Fruit fly (Drosophila melanogaster) whole organism, pupa: ENCODE data around the gene N.

Experiments
- CG10348 ChIP-seq: fragments of 200-800 bp; sonication (Bioruptor generic); IDR thresholded peaks from 2 replicates; pipeline ENCODE4 v1.3.6; 2022; ENCODE audit warnings: missing biosample characterization, missing genetic modification characterization
- CG12605 ChIP-seq: fragments of 200-800 bp; sonication (Bioruptor generic); IDR thresholded peaks from 2 replicates; pipeline ENCODE4 v1.3.6; 2022; ENCODE audit warnings: missing biosample characterization, missing genetic modification characterization
- CG13204 ChIP-seq: fragments of 200-800 bp; sonication (Bioruptor generic); optimal IDR thresholded peaks from 2 replicates; lab custom pipeline; 2018; ENCODE audit warnings: missing biosample characterization, mild to moderate bottlenecking, missing genetic modification characterization, moderate library complexity
- CG14655 ChIP-seq: fragments of 200-800 bp; sonication (Bioruptor generic); optimal IDR thresholded peaks from 3 replicates; lab custom pipeline; 2017; ENCODE audit warnings: mild to moderate bottlenecking, missing biosample characterization, missing genetic modification reagents, missing genetic modification characterization
- CG15710 ChIP-seq: fragments of 200-800 bp; sonication (Bioruptor generic); optimal IDR thresholded peaks from 2 replicates; lab custom pipeline; 2018; ENCODE audit warnings: missing biosample characterization, mild to moderate bottlenecking, missing genetic modification characterization, moderate library complexity
- CG17806 ChIP-seq: fragments of 200-800 bp; sonication (Bioruptor generic); optimal IDR thresholded peaks from 2 replicates; lab custom pipeline; 2018; ENCODE audit warnings: missing biosample characterization, mild to moderate bottlenecking, missing genetic modification characterization, moderate library complexity
- CG32121 ChIP-seq: fragments of 200-800 bp; sonication (Bioruptor generic); IDR thresholded peaks from 2 replicates; pipeline ENCODE4 v1.3.6; 2022; ENCODE audit warnings: missing biosample characterization, missing genetic modification characterization
- CG34367 ChIP-seq: fragments of 200-800 bp; sonication (Bioruptor generic); optimal IDR thresholded peaks from 2 replicates; lab custom pipeline; 2018; ENCODE audit warnings: missing biosample characterization, mild to moderate bottlenecking, missing genetic modification characterization
- CG4496 ChIP-seq: fragments of 200-800 bp; sonication (Bioruptor generic); IDR thresholded peaks from 3 replicates; pipeline ENCODE4 v1.3.6; 2022; ENCODE audit warnings: missing biosample characterization, missing genetic modification characterization
- CG8159 ChIP-seq: fragments of 200-800 bp; sonication (Bioruptor generic); optimal IDR thresholded peaks from 3 replicates; lab custom pipeline; 2018; ENCODE audit warnings: missing biosample characterization, mild to moderate bottlenecking, missing genetic modification characterization, moderate library complexity
- CG8301 ChIP-seq: fragments of 200-800 bp; sonication (Bioruptor generic); optimal IDR thresholded peaks from 2 replicates; lab custom pipeline; 2018; ENCODE audit warnings: missing biosample characterization, mild to moderate bottlenecking, missing genetic modification characterization
- CG9948 ChIP-seq: fragments of 200-800 bp; sonication (Bioruptor generic); optimal IDR thresholded peaks from 2 replicates; lab custom pipeline; 2018; ENCODE audit warnings: missing biosample characterization, mild to moderate bottlenecking, missing genetic modification characterization, moderate library complexity
- D1 ChIP-seq: fragments of 200-800 bp; sonication (Bioruptor generic); optimal IDR thresholded peaks from 2 replicates; lab custom pipeline; 2018; ENCODE audit warnings: missing biosample characterization, mild to moderate bottlenecking, missing genetic modification characterization, moderate library complexity
- EcR ChIP-seq: fragments of 200-800 bp; sonication (Bioruptor generic); optimal IDR thresholded peaks from 3 replicates; lab custom pipeline; 2019; ENCODE audit warnings: missing biosample characterization, missing genetic modification characterization, mild to moderate bottlenecking, moderate library complexity, missing genetic modification reagents
- Ets98B ChIP-seq: fragments of 200-800 bp; sonication (Bioruptor generic); IDR thresholded peaks from 2 replicates; pipeline ENCODE4 v1.3.6; 2022; ENCODE audit warnings: missing biosample characterization, missing genetic modification characterization
- Pif1A ChIP-seq: fragments of 200-800 bp; sonication (Bioruptor generic); optimal IDR thresholded peaks from 3 replicates; lab custom pipeline; 2016; ENCODE audit warnings: missing biosample characterization, missing genetic modification characterization
- Pif1B ChIP-seq: fragments of 200-800 bp; sonication (Bioruptor generic); optimal IDR thresholded peaks from 3 replicates; lab custom pipeline; 2016; ENCODE audit warnings: missing biosample characterization, missing genetic modification characterization
- Snoo ChIP-seq: fragments of 200-800 bp; sonication (Bioruptor generic); optimal IDR thresholded peaks from 3 replicates; lab custom pipeline; 2017; ENCODE audit warnings: missing biosample characterization, mild to moderate bottlenecking, missing genetic modification characterization, inconsistent platforms
- fd96Ca ChIP-seq: fragments of 200-800 bp; sonication (Bioruptor generic); IDR thresholded peaks from 3 replicates; pipeline ENCODE4 v1.3.6; 2022; ENCODE audit warnings: missing biosample characterization, missing genetic modification characterization
- gl ChIP-seq: fragments of 200-800 bp; sonication (Bioruptor generic); optimal IDR thresholded peaks from 2 replicates; lab custom pipeline; 2018; ENCODE audit warnings: missing biosample characterization, mild to moderate bottlenecking, missing genetic modification characterization
- rn ChIP-seq: fragments of 200-800 bp; sonication (Bioruptor generic); IDR thresholded peaks from 2 replicates; pipeline ENCODE4 v1.3.6; 2022; ENCODE audit warnings: missing biosample characterization, missing genetic modification characterization

N gene

dm6 chrX:3143235-3144030 lies 8.8 kb downstream of the N start:
- TF ChIP-seq rn (GFP tag; lab: Robert Waterston, UW) (no peak), CG4496 (GFP tag; lab: Robert Waterston, UW) (no peak), CG9948 (no peak), CG17806 (tag; lab: Kevin White, UChicago) (no peak), EcR (GFP tag; lab: Kevin White, UChicago) (peak; percentile 16), CG34367 (no peak), Snoo (tag; lab: Kevin White, UChicago) (no peak), Pif1B (GFP tag; lab: Kevin White, UChicago) (no peak), CG15710 (tag; lab: Kevin White, UChicago) (no peak), Ets98B (GFP tag; lab: Robert Waterston, UW) (0 out of 2 replicates have a peak, but pooled peaks have one; percentile 15), CG8159 (tag; lab: Kevin White, UChicago) (no peak), CG10348 (GFP tag; lab: Robert Waterston, UW) (no peak), CG14655 (GFP tag; lab: Kevin White, UChicago) (peak; percentile 10), fd96Ca (GFP tag; lab: Robert Waterston, UW) (no peak), CG8301 (tag; lab: Kevin White, UChicago) (peak; percentile 9), Pif1A (peak; percentile 17), CG32121 (GFP tag; lab: Robert Waterston, UW) (peak; percentile 29; the same call in 1 of the 2 replicates), CG13204 (GFP tag; lab: Kevin White, UChicago) (no peak), gl (tag; lab: Kevin White, UChicago) (no peak), D1 (no peak)
- TF ChIP-seq, all 21 proteins: peak for 6

dm6 chrX:3146995-3147394 lies 12.3 kb downstream of the N start:
- TF ChIP-seq CG13204 (GFP tag; lab: Kevin White, UChicago) (no peak), CG9948 (peak; percentile 5), CG14655 (GFP tag; lab: Kevin White, UChicago) (peak; percentile 41), Snoo (tag; lab: Kevin White, UChicago) (peak; percentile 57), Pif1B (GFP tag; lab: Kevin White, UChicago) (no peak), CG12605 (GFP tag; lab: Robert Waterston, UW) (no peak), CG32121 (GFP tag; lab: Robert Waterston, UW) (peak; percentile 54), fd96Ca (GFP tag; lab: Robert Waterston, UW) (peak; percentile 56; the same call in 2 of the 3 replicates), rn (GFP tag; lab: Robert Waterston, UW) (no peak), CG8301 (tag; lab: Kevin White, UChicago) (peak; percentile 27), CG8159 (tag; lab: Kevin White, UChicago) (peak; percentile 42), EcR (GFP tag; lab: Kevin White, UChicago) (no peak), Ets98B (GFP tag; lab: Robert Waterston, UW) (peak; percentile 64), CG15710 (tag; lab: Kevin White, UChicago) (no peak), CG4496 (GFP tag; lab: Robert Waterston, UW) (peak; percentile 68), CG10348 (GFP tag; lab: Robert Waterston, UW) (no peak), gl (tag; lab: Kevin White, UChicago) (no peak), Pif1A (peak; percentile 31), D1 (no peak), CG34367 (no peak), CG17806 (tag; lab: Kevin White, UChicago) (peak; percentile 44)
- TF ChIP-seq, all 21 proteins: peak for 11

dm6 chrX:3150655-3151486 lies 16.2 kb downstream of the N start:
- TF ChIP-seq CG4496 (GFP tag; lab: Robert Waterston, UW) (peak; percentile 7; the same call in 1 of the 3 replicates), CG15710 (tag; lab: Kevin White, UChicago) (peak; percentile 25), rn (GFP tag; lab: Robert Waterston, UW) (no peak), CG34367 (peak; percentile 9), Pif1A (peak; percentile 55), fd96Ca (GFP tag; lab: Robert Waterston, UW) (no peak), CG10348 (GFP tag; lab: Robert Waterston, UW) (no peak), gl (tag; lab: Kevin White, UChicago) (peak; percentile 26), CG32121 (GFP tag; lab: Robert Waterston, UW) (no peak), EcR (GFP tag; lab: Kevin White, UChicago) (peak; percentile 25), Pif1B (GFP tag; lab: Kevin White, UChicago) (peak; percentile 52), CG14655 (GFP tag; lab: Kevin White, UChicago) (no peak), CG13204 (GFP tag; lab: Kevin White, UChicago) (peak; percentile 3)

- TF ChIP-seq CG4496 (GFP tag; lab: Robert Waterston, UW), result no peak
- TF ChIP-seq Pif1B (GFP tag; lab: Kevin White, UChicago), result no peak
- TF ChIP-seq Snoo (tag; lab: Kevin White, UChicago), result no peak
- no peak for TF ChIP-seq CG8301 (tag; lab: Kevin White, UChicago)
- no peak for TF ChIP-seq rn (GFP tag; lab: Robert Waterston, UW)
- no peak for TF ChIP-seq CG32121 (GFP tag; lab: Robert Waterston, UW)
- TF ChIP-seq CG12605 (GFP tag; lab: Robert Waterston, UW), result no peak
- TF ChIP-seq Ets98B (GFP tag; lab: Robert Waterston, UW), result no peak
- TF ChIP-seq CG15710 (tag; lab: Kevin White, UChicago), result no peak
- no peak for TF ChIP-seq CG17806 (tag; lab: Kevin White, UChicago)
- no peak for TF ChIP-seq CG8159 (tag; lab: Kevin White, UChicago)
- TF ChIP-seq CG14655 (GFP tag; lab: Kevin White, UChicago), result no peak
- TF ChIP-seq CG9948, result no peak
- TF ChIP-seq D1, result no peak
- no peak for TF ChIP-seq CG13204 (GFP tag; lab: Kevin White, UChicago)
- no peak for TF ChIP-seq Pif1A
- TF ChIP-seq CG34367, result no peak
- no peak for TF ChIP-seq CG10348 (GFP tag; lab: Robert Waterston, UW)
Observed at dm6 chrX:3151487-3151818, 16.8 kb downstream of the N start.
